Worm (Caenorhabditis elegans): Measurements from ENCODE around the gene F25E5.5.

ce11 chrV:7400588-7400987 is 46.5 kb upstream of the F25E5.5 start, which contains the start of gene srx-60:
- TF ChIP-seq klf-2 (GFP tag; conservative IDR thresholded peaks at IDR 0.05) = no peak
- TF ChIP-seq ztf-23 (GFP tag; IDR thresholded peaks at IDR 0.05) = no peak
- no peak for TF ChIP-seq flt-1 (GFP tag; IDR thresholded peaks at IDR 0.05)
- no peak for TF ChIP-seq ref-1 (GFP tag; conservative IDR thresholded peaks at IDR 0.05)
- TF ChIP-seq T22C8.4 (GFP tag; IDR thresholded peaks at IDR 0.05) = no peak
- no peak for TF ChIP-seq cog-1 (tag; optimal IDR thresholded peaks at IDR 0.05)
- TF ChIP-seq tab-1 (GFP tag; IDR thresholded peaks at IDR 0.05) = no peak
- TF ChIP-seq med-1 (GFP tag; optimal IDR thresholded peaks at IDR 0.05; ENCODE audit: insufficient read depth) = no peak
- TF ChIP-seq ztf-29 (GFP tag; IDR thresholded peaks at IDR 0.05) = no peak

Data from whole organism, midembryonic.